Worm (Caenorhabditis elegans): ENCODE results near the gene ugt-22.

ce11 chrIV:13665073-13665472, 26.0 kb downstream of the ugt-22 start:
- no peak for TF ChIP-seq egrh-3 (GFP tag; IDR thresholded peaks at IDR 0.05)
- TF ChIP-seq hlh-12 (tag; optimal IDR thresholded peaks at IDR 0.05): no peak
